Worm (Caenorhabditis elegans) whole organism, L2 larva: Measurements from ENCODE around the gene C35A5.4.
A peak's percentile ranks its signal among the peaks of the same experiment; 100 is the strongest.

Experiments
- F13H6.1 ChIP-seq: sonication (generic microtip); optimal IDR thresholded peaks from 2 replicates; lab custom pipeline; 2016; ENCODE audit warnings: missing genetic modification characterization, missing compliant biosample characterization
- R02D3.7 ChIP-seq: fragments of 150-350 bp; optimal IDR thresholded peaks from 2 replicates; lab custom pipeline; 2014; ENCODE audit warnings: missing biosample characterization, missing genetic modification characterization
- Y55F3AM.14 ChIP-seq: fragments of 200-800 bp; sonication (Bioruptor generic); optimal IDR thresholded peaks from 2 replicates; lab custom pipeline; 2018; ENCODE audit warnings: mild to moderate bottlenecking, missing genetic modification characterization, missing compliant biosample characterization
- ZK546.5 ChIP-seq: sonication (generic microtip); optimal IDR thresholded peaks from 2 replicates; lab custom pipeline; 2017; ENCODE audit warnings: missing biosample characterization, missing genetic modification characterization
- alr-1 ChIP-seq: fragments of 150-350 bp; optimal IDR thresholded peaks from 2 replicates; lab custom pipeline; 2014; ENCODE audit warnings: missing biosample characterization, missing genetic modification characterization
- ama-1 ChIP-seq: fragments of 150-350 bp; optimal IDR thresholded peaks from 2 replicates; lab custom pipeline; 2018; ENCODE audit warnings: inconsistent platforms
- blmp-1 ChIP-seq: sonication (generic microtip); optimal IDR thresholded peaks from 2 replicates; lab custom pipeline; 2017; ENCODE audit warnings: missing genetic modification characterization, mild to moderate bottlenecking, missing compliant biosample characterization, antibody characterized with exemption, moderate library complexity; ENCODE audit not compliant: insufficient read depth
- ceh-16 ChIP-seq: fragments of 150-350 bp; optimal IDR thresholded peaks from 2 replicates; lab custom pipeline; 2014; ENCODE audit warnings: missing biosample characterization, missing genetic modification characterization
- crh-2 ChIP-seq: sonication (generic microtip); optimal IDR thresholded peaks from 2 replicates; lab custom pipeline; 2017; ENCODE audit warnings: missing biosample characterization, missing genetic modification characterization
- dmd-4 ChIP-seq: sonication (generic microtip); optimal IDR thresholded peaks from 2 replicates; lab custom pipeline; 2017; ENCODE audit warnings: missing biosample characterization, missing genetic modification characterization
- egl-27 ChIP-seq: sonication (generic microtip); optimal IDR thresholded peaks from 3 replicates; lab custom pipeline; 2017; ENCODE audit warnings: missing biosample characterization, missing genetic modification reagents, missing genetic modification characterization
- elt-1 ChIP-seq: fragments of 150-350 bp; optimal IDR thresholded peaks from 2 replicates; lab custom pipeline; 2014; ENCODE audit warnings: missing biosample characterization, missing genetic modification characterization
- lin-13 ChIP-seq: fragments of 150-350 bp; optimal IDR thresholded peaks from 2 replicates; lab custom pipeline; 2014; ENCODE audit warnings: missing biosample characterization, missing genetic modification reagents, missing genetic modification characterization
- lsy-2 ChIP-seq, 2 experiments: fragments of 150-350 bp in 1 of 2; sonication (generic microtip) in 1 of 2; optimal IDR thresholded peaks; 2 replicates each; lab custom pipeline; 2014 to 2017; ENCODE audit warnings: missing biosample characterization in 2 of 2, missing genetic modification characterization in 2 of 2
- mab-5 ChIP-seq: fragments of 150-350 bp; optimal IDR thresholded peaks from 2 replicates; lab custom pipeline; 2014; ENCODE audit warnings: missing biosample characterization, missing genetic modification characterization
- mbf-1 ChIP-seq: sonication (generic microtip); optimal IDR thresholded peaks from 2 replicates; lab custom pipeline; 2017; ENCODE audit warnings: missing biosample characterization, missing genetic modification characterization
- mdl-1 ChIP-seq, 2 experiments: fragments of 150-350 bp in 1 of 2; sonication (generic microtip) in 1 of 2; optimal IDR thresholded peaks; 2 replicates each; lab custom pipeline; 2017; ENCODE audit warnings: missing biosample characterization in 2 of 2, missing genetic modification characterization in 2 of 2
- nhr-10 ChIP-seq: sonication (generic microtip); optimal IDR thresholded peaks from 2 replicates; lab custom pipeline; 2017; ENCODE audit warnings: missing biosample characterization, missing genetic modification characterization
- nhr-12 ChIP-seq: fragments of 150-350 bp; optimal IDR thresholded peaks from 2 replicates; lab custom pipeline; 2014; ENCODE audit warnings: missing biosample characterization, missing genetic modification characterization
- nhr-129 ChIP-seq: fragments of 150-350 bp; optimal IDR thresholded peaks from 2 replicates; lab custom pipeline; 2014; ENCODE audit warnings: missing biosample characterization, missing genetic modification characterization
- nhr-21 ChIP-seq: fragments of 150-350 bp; optimal IDR thresholded peaks from 2 replicates; lab custom pipeline; 2014; ENCODE audit warnings: missing biosample characterization, missing genetic modification characterization
- nhr-23 ChIP-seq: fragments of 150-350 bp; optimal IDR thresholded peaks from 2 replicates; lab custom pipeline; 2014; ENCODE audit warnings: missing biosample characterization, missing genetic modification reagents, missing genetic modification characterization
- nhr-25 ChIP-seq: fragments of 150-350 bp; sonication (generic microtip); optimal IDR thresholded peaks from 3 replicates; lab custom pipeline; 2014; ENCODE audit warnings: missing biosample characterization, missing genetic modification characterization
- nhr-6 ChIP-seq: fragments of 150-350 bp; optimal IDR thresholded peaks from 2 replicates; lab custom pipeline; 2014; ENCODE audit warnings: missing biosample characterization, missing genetic modification characterization
- skn-1 ChIP-seq: sonication (generic microtip); optimal IDR thresholded peaks from 2 replicates; lab custom pipeline; 2017; ENCODE audit warnings: missing biosample characterization, missing genetic modification characterization
- sma-9 ChIP-seq, 2 experiments: fragments of 150-350 bp in 1 of 2; sonication (generic microtip) in 1 of 2; optimal IDR thresholded peaks; 2 replicates each; lab custom pipeline; 2014 to 2016; ENCODE audit warnings: missing genetic modification characterization in 2 of 2, mild to moderate bottlenecking in 1 of 2, missing biosample characterization in 1 of 2, missing compliant biosample characterization in 1 of 2, missing genetic modification reagents in 1 of 2, moderate library complexity in 1 of 2
- unc-39 ChIP-seq: fragments of 150-350 bp; optimal IDR thresholded peaks from 2 replicates; lab custom pipeline; 2014; ENCODE audit warnings: missing biosample characterization, missing genetic modification characterization
- unc-62 ChIP-seq: fragments of 150-350 bp; optimal IDR thresholded peaks from 2 replicates; lab custom pipeline; 2014; ENCODE audit warnings: missing biosample characterization, missing genetic modification reagents, missing genetic modification characterization
- zag-1 ChIP-seq: fragments of 150-350 bp; optimal IDR thresholded peaks from 2 replicates; lab custom pipeline; 2014; ENCODE audit warnings: missing biosample characterization, missing genetic modification characterization
- ztf-1 ChIP-seq: fragments of 200-800 bp; sonication (Bioruptor generic); conservative IDR thresholded peaks from 2 replicates; pipeline ENCODE4 v1.3.6; 2022; ENCODE audit warnings: missing genetic modification characterization, missing compliant biosample characterization
- ztf-4 ChIP-seq: fragments of 150-350 bp; optimal IDR thresholded peaks from 2 replicates; lab custom pipeline; 2014; ENCODE audit warnings: missing biosample characterization, missing genetic modification characterization

C35A5.4 gene

ce11 chrV:10468709-10469108 is 28.1 kb upstream of the C35A5.4 start:
- TF ChIP-seq ztf-1 (GFP tag; lab: Robert Waterston, UW) (no peak), nhr-21 (no peak), R02D3.7 (no peak), crh-2 (tag; lab: Kevin White, UChicago) (no peak), nhr-129 (no peak), ama-1 (lab: Kevin White, UChicago) (no peak), skn-1 (tag; lab: Kevin White, UChicago) (no peak), zag-1 (no peak), ztf-4 (tag; lab: Kevin White, UChicago) (no peak)

ce11 chrV:10469845-10470244 is 27.0 kb upstream of the C35A5.4 start:
- TF ChIP-seq alr-1 (tag; lab: Kevin White, UChicago) = no peak

- no peak for TF ChIP-seq egl-27
- peak; percentile 27 for TF ChIP-seq nhr-129
Observed at ce11 chrV:10471007-10471406, 25.8 kb upstream of the C35A5.4 start.

- TF ChIP-seq F13H6.1 (tag; lab: Kevin White, UChicago) = no peak
- TF ChIP-seq ama-1 (lab: Kevin White, UChicago) = no peak
- TF ChIP-seq ztf-4 (tag; lab: Kevin White, UChicago) = no peak
- TF ChIP-seq alr-1 (tag; lab: Kevin White, UChicago) = no peak
- no peak for TF ChIP-seq lin-13
- TF ChIP-seq Y55F3AM.14 (GFP tag; lab: Kevin White, UChicago) = peak; percentile 21
- TF ChIP-seq egl-27 = no peak
- no peak for TF ChIP-seq mdl-1 (tag; optimal IDR thresholded peaks at IDR 0.05; lab: Kevin White, UChicago)
- no peak for TF ChIP-seq skn-1 (tag; lab: Kevin White, UChicago)
- TF ChIP-seq nhr-12 = no peak
- TF ChIP-seq unc-62 = no peak
- TF ChIP-seq nhr-6 (tag; lab: Kevin White, UChicago) = no peak
- TF ChIP-seq dmd-4 (tag; lab: Kevin White, UChicago) = no peak
- TF ChIP-seq ztf-1 (GFP tag; lab: Robert Waterston, UW) = no peak
- no peak for TF ChIP-seq blmp-1 (tag; lab: Kevin White, UChicago)
- TF ChIP-seq sma-9 (GFP tag; optimal IDR thresholded peaks at IDR 0.05; lab: Kevin White, UChicago) = peak; percentile 36
- no peak for TF ChIP-seq sma-9 (tag; optimal IDR thresholded peaks at IDR 0.05; lab: Kevin White, UChicago)
- TF ChIP-seq mab-5 (tag; lab: Kevin White, UChicago) = no peak
- no peak for TF ChIP-seq nhr-25 (tag; lab: Kevin White, UChicago)
- TF ChIP-seq elt-1 (tag; lab: Kevin White, UChicago) = no peak
- TF ChIP-seq nhr-10 = no peak
- TF ChIP-seq ZK546.5 (tag; lab: Kevin White, UChicago) = no peak
- peak; percentile 43 for TF ChIP-seq nhr-21
Observed at ce11 chrV:10472901-10473774, 23.7 kb upstream of the C35A5.4 start.

ce11 chrV:10474040-10474439 is 22.8 kb upstream of the C35A5.4 start:
- TF ChIP-seq nhr-21 = no peak
- no peak for TF ChIP-seq nhr-10
- no peak for TF ChIP-seq ztf-4 (tag; lab: Kevin White, UChicago)
- no peak for TF ChIP-seq ama-1 (lab: Kevin White, UChicago)
- no peak for TF ChIP-seq ztf-1 (GFP tag; lab: Robert Waterston, UW)
- TF ChIP-seq ceh-16 (tag; lab: Kevin White, UChicago) = no peak
- TF ChIP-seq nhr-23 (tag; lab: Kevin White, UChicago) = no peak
- no peak for TF ChIP-seq unc-39
- no peak for TF ChIP-seq mbf-1
- TF ChIP-seq mab-5 (tag; lab: Kevin White, UChicago) = no peak
- no peak for TF ChIP-seq lsy-2 (tag; optimal IDR thresholded peaks at IDR 0.05; lab: Kevin White, UChicago)
- no peak for TF ChIP-seq egl-27

ce11 chrV:10475421-10475820 is 21.4 kb upstream of the C35A5.4 start:
- no peak for TF ChIP-seq mbf-1
